Worm (Caenorhabditis elegans) whole organism, young adult: Measurements from ENCODE around the gene srx-87.

ENCODE experiments used
- B0019.2 ChIP-seq: fragments of 200-800 bp; sonication (Bioruptor generic); conservative IDR thresholded peaks from 2 replicates; pipeline ENCODE4 v1.3.6; 2022; ENCODE audit warnings: missing genetic modification reagents, missing genetic modification characterization, missing compliant biosample characterization
- B0261.1 ChIP-seq: sonication (generic microtip); optimal IDR thresholded peaks from 2 replicates; lab custom pipeline; 2016; ENCODE audit warnings: mild to moderate bottlenecking, missing genetic modification characterization, moderate library complexity, missing compliant biosample characterization
- B0336.3 ChIP-seq: fragments of 200-800 bp; sonication (Bioruptor generic); IDR thresholded peaks from 2 replicates; pipeline ENCODE4 v1.3.6; 2022; ENCODE audit warnings: missing genetic modification characterization, missing compliant biosample characterization
- F22D6.2 ChIP-seq: sonication (generic microtip); optimal IDR thresholded peaks from 2 replicates; lab custom pipeline; 2016; ENCODE audit warnings: mild to moderate bottlenecking, missing genetic modification characterization, missing compliant biosample characterization
- F33H1.4 ChIP-seq: fragments of 200-800 bp; sonication (Bioruptor generic); IDR thresholded peaks from 2 replicates; pipeline ENCODE4 v1.3.6; 2022; ENCODE audit warnings: missing genetic modification reagents, missing genetic modification characterization, missing compliant biosample characterization
- F57A8.1 ChIP-seq: fragments of 200-800 bp; sonication (Bioruptor generic); optimal IDR thresholded peaks from 2 replicates; lab custom pipeline; 2018; ENCODE audit warnings: mild to moderate bottlenecking, missing genetic modification characterization, moderate library complexity, missing compliant biosample characterization
- T07F8.4 ChIP-seq: sonication (generic microtip); optimal IDR thresholded peaks from 2 replicates; lab custom pipeline; 2016; ENCODE audit warnings: mild to moderate bottlenecking, missing genetic modification characterization, moderate library complexity, missing compliant biosample characterization
- Y67H2A.10 ChIP-seq: fragments of 200-800 bp; sonication (Bioruptor generic); conservative IDR thresholded peaks from 2 replicates; pipeline ENCODE4 v1.3.6; 2022; ENCODE audit warnings: missing genetic modification reagents, missing genetic modification characterization, missing compliant biosample characterization
- Y95B8A.8 ChIP-seq: fragments of 200-800 bp; sonication (Bioruptor generic); IDR thresholded peaks from 2 replicates; pipeline ENCODE4 v1.3.6; 2022; ENCODE audit warnings: missing genetic modification reagents, missing genetic modification characterization, missing compliant biosample characterization
- akir-1 ChIP-seq: fragments of 200-800 bp; sonication (Bioruptor generic); optimal IDR thresholded peaks from 2 replicates; lab custom pipeline; 2018; ENCODE audit warnings: mild to moderate bottlenecking, missing genetic modification characterization, moderate library complexity, missing compliant biosample characterization
- ama-1 ChIP-seq, 3 experiments: fragments of 150-350 bp in 1 of 3; sonication (generic microtip) in 2 of 3; optimal IDR thresholded peaks; 2 replicates each; lab custom pipeline; 2014 to 2018; ENCODE audit warnings: missing biosample characterization in 2 of 3, missing genetic modification characterization in 2 of 3, missing genetic modification reagents in 2 of 3
- aptf-2 ChIP-seq: fragments of 200-800 bp; sonication (Bioruptor generic); conservative IDR thresholded peaks from 2 replicates; pipeline ENCODE4 v1.3.6; 2022; ENCODE audit warnings: missing genetic modification reagents, missing genetic modification characterization, missing compliant biosample characterization
- atf-7 ChIP-seq: sonication (generic microtip); optimal IDR thresholded peaks from 2 replicates; lab custom pipeline; 2017; ENCODE audit warnings: mild to moderate bottlenecking, missing genetic modification characterization, missing compliant biosample characterization
- attf-3 ChIP-seq: fragments of 200-800 bp; sonication (Bioruptor generic); conservative IDR thresholded peaks from 2 replicates; pipeline ENCODE4 v1.3.6; 2022; ENCODE audit warnings: missing genetic modification reagents, missing genetic modification characterization, missing compliant biosample characterization
- ceh-58 ChIP-seq: fragments of 200-800 bp; sonication (Bioruptor generic); IDR thresholded peaks from 2 replicates; pipeline ENCODE4 v1.3.6; 2022; ENCODE audit warnings: missing genetic modification characterization, missing compliant biosample characterization
- die-1 ChIP-seq: sonication (generic microtip); optimal IDR thresholded peaks from 2 replicates; lab custom pipeline; 2016; ENCODE audit warnings: missing genotype, mild to moderate bottlenecking, missing genetic modification characterization, missing compliant biosample characterization
- dpff-1 ChIP-seq: sonication (generic microtip); optimal IDR thresholded peaks from 2 replicates; lab custom pipeline; 2017; ENCODE audit warnings: mild to moderate bottlenecking, missing genetic modification characterization, missing compliant biosample characterization
- dpl-1 ChIP-seq: fragments of 150-350 bp; optimal IDR thresholded peaks from 2 replicates; lab custom pipeline; 2014; ENCODE audit warnings: missing biosample characterization, missing genetic modification reagents, missing genetic modification characterization
- ets-4 ChIP-seq: fragments of 200-800 bp; sonication (Bioruptor generic); optimal IDR thresholded peaks from 2 replicates; lab custom pipeline; 2018; ENCODE audit warnings: mild to moderate bottlenecking, missing genetic modification characterization, missing compliant biosample characterization
- him-1 ChIP-seq: sonication (generic microtip); optimal IDR thresholded peaks from 2 replicates; lab custom pipeline; 2016; ENCODE audit warnings: missing genotype, missing genetic modification reagents, missing genetic modification characterization, missing compliant biosample characterization
- hmg-20 ChIP-seq: fragments of 200-800 bp; sonication (Bioruptor generic); IDR thresholded peaks from 2 replicates; pipeline ENCODE4 v1.3.6; 2022; ENCODE audit warnings: missing genetic modification reagents, missing genetic modification characterization, missing compliant biosample characterization
- hrde-1 ChIP-seq: sonication (generic microtip); optimal IDR thresholded peaks from 2 replicates; lab custom pipeline; 2016; ENCODE audit warnings: missing genetic modification characterization, mild to moderate bottlenecking, missing compliant biosample characterization, moderate library complexity, missing genotype, missing genetic modification reagents, borderline replicate concordance
- lag-1 ChIP-seq: fragments of 200-800 bp; sonication (Bioruptor generic); IDR thresholded peaks from 2 replicates; pipeline ENCODE4 v1.3.6; 2022; ENCODE audit warnings: missing genetic modification reagents, missing genetic modification characterization, missing compliant biosample characterization
- let-607 ChIP-seq, 2 experiments: fragments of 200-800 bp in 1 of 2; sonication (Bioruptor generic) in 1 of 2; sonication (generic microtip) in 1 of 2; optimal IDR thresholded peaks; 2 replicates each; lab custom pipeline; 2016 to 2018; ENCODE audit warnings: mild to moderate bottlenecking in 2 of 2, missing compliant biosample characterization in 2 of 2, missing genetic modification characterization in 2 of 2, moderate library complexity in 2 of 2, missing genotype in 1 of 2
- lsl-1 ChIP-seq: fragments of 200-800 bp; sonication (Bioruptor generic); optimal IDR thresholded peaks from 2 replicates; lab custom pipeline; 2018; ENCODE audit warnings: mild to moderate bottlenecking, missing genetic modification characterization, moderate library complexity, missing compliant biosample characterization
- madf-10 ChIP-seq: sonication (generic microtip); optimal IDR thresholded peaks from 2 replicates; lab custom pipeline; 2016; ENCODE audit warnings: mild to moderate bottlenecking, missing genetic modification characterization, missing compliant biosample characterization
- mcd-1 ChIP-seq: fragments of 200-800 bp; sonication (Bioruptor generic); IDR thresholded peaks from 2 replicates; pipeline ENCODE4 v1.3.6; 2022; ENCODE audit warnings: missing genetic modification reagents, missing genetic modification characterization, missing compliant biosample characterization
- mxl-1 ChIP-seq: sonication (generic microtip); optimal IDR thresholded peaks from 2 replicates; lab custom pipeline; 2016; ENCODE audit warnings: missing genetic modification characterization, missing compliant biosample characterization
- nfyb-1 ChIP-seq: fragments of 200-800 bp; sonication (Bioruptor generic); IDR thresholded peaks from 2 replicates; pipeline ENCODE4 v1.3.6; 2022; ENCODE audit warnings: missing genetic modification reagents, missing genetic modification characterization, missing compliant biosample characterization
- nhr-27 ChIP-seq: fragments of 200-800 bp; sonication (Bioruptor generic); optimal IDR thresholded peaks from 2 replicates; lab custom pipeline; 2018; ENCODE audit warnings: mild to moderate bottlenecking, missing genetic modification characterization, moderate library complexity, missing compliant biosample characterization
- nhr-80 ChIP-seq: sonication (generic microtip); optimal IDR thresholded peaks from 2 replicates; lab custom pipeline; 2016; ENCODE audit warnings: missing genetic modification characterization, missing compliant biosample characterization
- nhr-90 ChIP-seq: sonication (generic microtip); optimal IDR thresholded peaks from 2 replicates; lab custom pipeline; 2016; ENCODE audit warnings: missing genotype, mild to moderate bottlenecking, missing genetic modification characterization, missing compliant biosample characterization
- rcor-1 ChIP-seq: fragments of 200-800 bp; sonication (Bioruptor generic); IDR thresholded peaks from 2 replicates; pipeline ENCODE4 v1.3.6; 2022; ENCODE audit warnings: missing genetic modification reagents, missing genetic modification characterization, missing compliant biosample characterization
- rec-8 ChIP-seq, 2 experiments: sonication (generic microtip); optimal IDR thresholded peaks; 2 replicates each; lab custom pipeline; 2016; ENCODE audit warnings: mild to moderate bottlenecking in 2 of 2, missing genetic modification characterization in 2 of 2, missing genetic modification reagents in 2 of 2, missing genotype in 2 of 2, missing biosample characterization in 1 of 2, missing compliant biosample characterization in 1 of 2, moderate library complexity in 1 of 2
- snpc-1.1 ChIP-seq: sonication (generic microtip); optimal IDR thresholded peaks from 2 replicates; lab custom pipeline; 2017; ENCODE audit warnings: missing genetic modification characterization, mild to moderate bottlenecking, missing compliant biosample characterization, antibody characterized with exemption, moderate library complexity, missing genotype, missing genetic modification reagents; ENCODE audit not compliant: insufficient read depth
- snpc-4 ChIP-seq, 5 experiments: fragments of 150-350 bp in 1 of 5; sonication (generic microtip) in 4 of 5; optimal IDR thresholded peaks; 2 replicates each; lab custom pipeline; 2014 to 2018; ENCODE audit warnings: missing genetic modification characterization in 5 of 5, missing biosample characterization in 3 of 5, antibody characterized with exemption in 2 of 5, mild to moderate bottlenecking in 2 of 5, missing compliant biosample characterization in 2 of 5, missing genotype in 2 of 5, moderate library complexity in 2 of 5, missing genetic modification reagents in 1 of 5
- tbp1 ChIP-seq: fragments of 200-800 bp; sonication (Bioruptor generic); optimal IDR thresholded peaks from 2 replicates; lab custom pipeline; 2018; ENCODE audit warnings: mild to moderate bottlenecking, missing genetic modification characterization, missing compliant biosample characterization
- xnd-1 ChIP-seq: sonication (generic microtip); optimal IDR thresholded peaks from 2 replicates; lab custom pipeline; 2016; ENCODE audit warnings: missing genotype, missing genetic modification reagents, missing genetic modification characterization, missing compliant biosample characterization
- ztf-3 ChIP-seq: fragments of 200-800 bp; sonication (Bioruptor generic); optimal IDR thresholded peaks from 2 replicates; lab custom pipeline; 2018; ENCODE audit warnings: mild to moderate bottlenecking, missing genetic modification characterization, missing compliant biosample characterization

Gene srx-87

DNA sequence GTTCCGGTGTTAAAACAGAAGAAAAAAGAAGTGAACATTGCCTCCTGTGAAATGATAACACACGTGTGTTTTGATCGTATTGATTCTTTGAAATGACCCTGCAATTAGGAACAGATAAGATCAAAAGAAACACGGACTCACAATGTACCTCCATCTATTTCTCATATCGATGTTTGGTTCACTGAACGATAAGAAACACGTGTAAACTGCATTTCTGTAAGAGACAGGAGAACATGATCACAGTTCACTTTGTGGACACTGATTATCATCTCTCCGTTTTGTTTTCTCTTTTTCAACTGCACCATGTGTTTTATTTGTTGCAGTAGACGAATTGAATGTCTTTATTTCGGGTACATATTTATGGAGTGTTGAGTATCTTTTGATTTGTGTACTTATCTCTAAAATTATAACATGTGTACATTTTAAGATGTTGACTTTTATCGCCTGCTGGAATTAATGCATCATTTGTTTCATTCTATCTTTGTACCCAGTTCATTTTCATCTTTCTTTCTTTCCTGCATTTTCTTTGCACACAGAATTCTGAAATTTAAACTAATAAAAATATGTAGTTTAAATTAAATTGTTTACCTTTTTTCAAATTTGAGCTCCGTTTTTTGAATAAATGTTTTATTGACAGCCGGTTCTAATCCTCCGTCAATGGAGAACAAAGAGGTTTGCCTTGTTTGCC, 8.3 kb downstream of the srx-87 start, which contains the start of the genes H12C20.7 and nhr-68 (continued):
- TF ChIP-seq lsl-1 (GFP tag; lab: Kevin White, UChicago) (no peak), dpl-1 (no peak)

DNA sequence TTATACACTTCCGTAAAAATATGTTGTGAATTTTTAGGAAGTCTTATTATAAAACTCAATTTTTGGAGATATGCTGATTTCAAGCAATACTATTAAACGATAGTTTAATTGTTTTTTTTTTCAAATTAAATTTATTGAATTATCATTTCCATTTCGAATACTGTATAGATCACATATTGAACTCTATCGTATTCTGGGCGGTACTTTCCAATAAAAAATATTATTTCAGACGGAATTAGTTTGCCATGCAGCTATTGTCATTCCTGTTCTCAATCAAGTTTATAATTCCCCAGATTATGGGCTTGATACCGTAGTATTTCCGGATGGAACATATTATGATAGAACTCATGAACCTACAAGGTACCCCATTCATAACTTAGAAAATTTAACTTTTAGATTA, 9.9 kb downstream of the srx-87 start:
- peak; percentile 19 for TF ChIP-seq nhr-80 (tag; lab: Kevin White, UChicago)
- no peak for TF ChIP-seq B0261.1 (tag; lab: Kevin White, UChicago)
- TF ChIP-seq Y95B8A.8 (GFP tag; lab: Robert Waterston, UW), result no peak

- no peak for TF ChIP-seq dpl-1
- no peak for TF ChIP-seq hrde-1
- no peak for TF ChIP-seq rcor-1 (GFP tag; lab: Robert Waterston, UW)
- TF ChIP-seq mxl-1 (tag; lab: Kevin White, UChicago), result no peak
These were observed 16.2 kb downstream of the srx-87 start, which contains the start of gene srx-90 for ce11 chrV:11580826-11581225. Gene srx-90, plus strand, starts transcription at chrV:11581126.

- TF ChIP-seq atf-7, result no peak
- no peak for TF ChIP-seq attf-3 (GFP tag; lab: Robert Waterston, UW)
- no peak for TF ChIP-seq dpff-1 (tag; lab: Kevin White, UChicago)
- no peak for TF ChIP-seq T07F8.4 (tag; lab: Kevin White, UChicago)
- no peak for TF ChIP-seq F57A8.1 (GFP tag; lab: Kevin White, UChicago)
- TF ChIP-seq snpc-4 (GFP tag; optimal IDR thresholded peaks at IDR 0.05; lab: Kevin White, UChicago), result no peak
- no peak for TF ChIP-seq snpc-4 (tag; optimal IDR thresholded peaks at IDR 0.05; lab: Kevin White, UChicago)
- TF ChIP-seq rec-8 (tag; optimal IDR thresholded peaks at IDR 0.05; lab: Kevin White, UChicago), result no peak
- no peak for TF ChIP-seq madf-10 (tag; lab: Kevin White, UChicago)
- TF ChIP-seq akir-1, result no peak
- TF ChIP-seq lag-1 (GFP tag; lab: Robert Waterston, UW), result no peak
- no peak for TF ChIP-seq let-607 (tag; optimal IDR thresholded peaks at IDR 0.05; lab: Kevin White, UChicago)
These were observed 18.5 kb downstream of the srx-87 start, which contains the start of gene srx-88 for ce11 chrV:11583212-11583611. Gene srx-88, plus strand, starts transcription at chrV:11583512.

ce11 chrV:11585122-11585521, 20.4 kb downstream of the srx-87 start:
- TF ChIP-seq mcd-1, result no peak; the same call in 1 of the 2 replicates
- TF ChIP-seq lsl-1 (GFP tag; lab: Kevin White, UChicago), result peak; percentile 55
- TF ChIP-seq akir-1, result no peak
- TF ChIP-seq tbp1 (GFP tag; lab: Kevin White, UChicago), result peak; percentile 71
- TF ChIP-seq aptf-2 (GFP tag; lab: Robert Waterston, UW), result no peak
- TF ChIP-seq ztf-3 (GFP tag; lab: Kevin White, UChicago), result no peak
- TF ChIP-seq him-1, result peak; percentile 93
- TF ChIP-seq F22D6.2, result no peak
- TF ChIP-seq B0019.2 (GFP tag; lab: Robert Waterston, UW), result no peak
- TF ChIP-seq B0336.3 (GFP tag; lab: Robert Waterston, UW), result no peak
- no peak for TF ChIP-seq die-1 (tag; lab: Kevin White, UChicago)
- TF ChIP-seq snpc-1.1, result peak; percentile 94
- no peak for TF ChIP-seq Y67H2A.10 (GFP tag; lab: Robert Waterston, UW)
- TF ChIP-seq ets-4, result no peak
- TF ChIP-seq ceh-58, result no peak
- TF ChIP-seq hmg-20, result peak; percentile 43; the same call in 1 of the 2 replicates
- TF ChIP-seq nhr-90 (tag; lab: Kevin White, UChicago), result no peak
- TF ChIP-seq attf-3 (GFP tag; lab: Robert Waterston, UW), result no peak
- TF ChIP-seq ama-1 (optimal IDR thresholded peaks at IDR 0.05; lab: Kevin White, UChicago), result no peak
- no peak for TF ChIP-seq ama-1 (GFP tag; optimal IDR thresholded peaks at IDR 0.05; lab: Kevin White, UChicago)
- TF ChIP-seq F33H1.4 (GFP tag; lab: Robert Waterston, UW), result no peak
- TF ChIP-seq T07F8.4 (tag; lab: Kevin White, UChicago), result no peak
- TF ChIP-seq nhr-27 (tag; lab: Kevin White, UChicago), result no peak
- TF ChIP-seq mxl-1 (tag; lab: Kevin White, UChicago), result no peak
- TF ChIP-seq nfyb-1, result no peak
- TF ChIP-seq xnd-1 (tag; lab: Kevin White, UChicago), result no peak
